Worm (Caenorhabditis elegans) whole organism, L4 larva: Measurements from ENCODE around the gene T22F3.2.
A peak's percentile ranks its signal among the peaks of the same experiment; 100 is the strongest.

ENCODE experiments used
- T20F7.1 ChIP-seq: fragments of 200-800 bp; sonication (Bioruptor generic); optimal IDR thresholded peaks from 2 replicates; lab custom pipeline; 2018; ENCODE audit warnings: mild to moderate bottlenecking, missing genetic modification characterization, missing compliant biosample characterization
- Y105C5A.15 ChIP-seq: fragments of 200-800 bp; sonication (Bioruptor generic); IDR thresholded peaks from 2 replicates; pipeline ENCODE4 v1.3.6; 2022; ENCODE audit warnings: missing genetic modification characterization, missing compliant biosample characterization
- Y48G9A.11 ChIP-seq: fragments of 200-800 bp; sonication (Bioruptor generic); IDR thresholded peaks from 2 replicates; pipeline ENCODE4 v1.3.6; 2022; ENCODE audit warnings: missing genetic modification reagents, missing genetic modification characterization, missing compliant biosample characterization
- ZK337.2 ChIP-seq: fragments of 200-800 bp; sonication (Bioruptor generic); IDR thresholded peaks from 2 replicates; pipeline ENCODE4 v1.3.6; 2022; ENCODE audit warnings: missing genetic modification reagents, missing genetic modification characterization, missing compliant biosample characterization
- aly-2 ChIP-seq: sonication (generic microtip); optimal IDR thresholded peaks from 2 replicates; lab custom pipeline; 2018; ENCODE audit warnings: missing biosample characterization, missing genetic modification characterization
- attf-4 ChIP-seq: sonication (generic microtip); optimal IDR thresholded peaks from 3 replicates; lab custom pipeline; 2017; ENCODE audit warnings: missing biosample characterization, missing genetic modification characterization
- ceh-20 ChIP-seq: fragments of 200-800 bp; sonication (Bioruptor generic); IDR thresholded peaks from 2 replicates; pipeline ENCODE4 v1.3.6; 2022; ENCODE audit warnings: missing genetic modification reagents, missing genetic modification characterization, missing compliant biosample characterization
- cey-2 ChIP-seq: sonication (generic microtip); optimal IDR thresholded peaks from 3 replicates; lab custom pipeline; 2017; ENCODE audit warnings: missing genetic modification characterization, mild to moderate bottlenecking, missing compliant biosample characterization, antibody characterized with exemption, borderline replicate concordance; ENCODE audit not compliant: insufficient read depth
- ctbp-1 ChIP-seq: fragments of 200-800 bp; sonication (Bioruptor generic); IDR thresholded peaks from 2 replicates; pipeline ENCODE4 v1.3.6; 2022; ENCODE audit warnings: missing genetic modification reagents, missing genetic modification characterization, missing compliant biosample characterization
- daf-8 ChIP-seq: fragments of 200-800 bp; sonication (Bioruptor generic); IDR thresholded peaks from 2 replicates; pipeline ENCODE4 v1.3.6; 2022; ENCODE audit warnings: missing genetic modification characterization, missing compliant biosample characterization
- dve-1 ChIP-seq: sonication (generic microtip); optimal IDR thresholded peaks from 2 replicates; lab custom pipeline; 2017; ENCODE audit warnings: antibody characterized with exemption, mild to moderate bottlenecking, missing genetic modification characterization, missing compliant biosample characterization; ENCODE audit not compliant: insufficient read depth
- gei-8 ChIP-seq: fragments of 200-800 bp; sonication (Bioruptor generic); optimal IDR thresholded peaks from 2 replicates; lab custom pipeline; 2018; ENCODE audit warnings: mild to moderate bottlenecking, missing genetic modification characterization, missing compliant biosample characterization
- hlh-30 ChIP-seq: sonication (generic microtip); optimal IDR thresholded peaks from 2 replicates; lab custom pipeline; 2017; ENCODE audit warnings: antibody characterized with exemption, mild to moderate bottlenecking, missing genetic modification characterization, missing compliant biosample characterization; ENCODE audit not compliant: insufficient read depth
- lim-7 ChIP-seq: fragments of 200-800 bp; sonication (Bioruptor generic); IDR thresholded peaks from 2 replicates; pipeline ENCODE4 v1.3.6; 2022; ENCODE audit warnings: missing genetic modification characterization, missing compliant biosample characterization
- lin-15B ChIP-seq: fragments of 150-350 bp; sonication (generic microtip); optimal IDR thresholded peaks from 3 replicates; lab custom pipeline; 2014; ENCODE audit warnings: missing biosample characterization, missing genetic modification characterization
- mep-1 ChIP-seq: fragments of 150-350 bp; sonication (generic microtip); optimal IDR thresholded peaks from 3 replicates; lab custom pipeline; 2014; ENCODE audit warnings: missing biosample characterization, missing genetic modification characterization
- mes-2 ChIP-seq: sonication (generic microtip); optimal IDR thresholded peaks from 2 replicates; lab custom pipeline; 2016; ENCODE audit warnings: missing genotype, mild to moderate bottlenecking, missing genetic modification characterization, missing compliant biosample characterization; ENCODE audit not compliant: poor library complexity, severe bottlenecking
- mxl-3 ChIP-seq: fragments of 200-800 bp; sonication (Bioruptor generic); optimal IDR thresholded peaks from 2 replicates; lab custom pipeline; 2018; ENCODE audit warnings: mild to moderate bottlenecking, missing genetic modification characterization, missing compliant biosample characterization
- nhr-10 ChIP-seq: fragments of 150-350 bp; optimal IDR thresholded peaks from 2 replicates; lab custom pipeline; 2014; ENCODE audit warnings: missing biosample characterization, missing genetic modification characterization
- nhr-11 ChIP-seq: fragments of 150-350 bp; optimal IDR thresholded peaks from 2 replicates; lab custom pipeline; 2014; ENCODE audit warnings: missing biosample characterization, missing genetic modification characterization
- nhr-42 ChIP-seq: fragments of 200-800 bp; sonication (Bioruptor generic); IDR thresholded peaks from 2 replicates; pipeline ENCODE4 v1.3.6; 2022; ENCODE audit warnings: missing genetic modification characterization, missing compliant biosample characterization
- nhr-48 ChIP-seq: sonication (generic microtip); optimal IDR thresholded peaks from 2 replicates; lab custom pipeline; 2016; ENCODE audit warnings: mild to moderate bottlenecking, missing genetic modification characterization, missing compliant biosample characterization
- nhr-6 ChIP-seq: fragments of 150-350 bp; optimal IDR thresholded peaks from 2 replicates; lab custom pipeline; 2014; ENCODE audit warnings: missing biosample characterization, missing genetic modification characterization
- pha-4 ChIP-seq, 2 experiments: fragments of 150-350 bp in 1 of 2; fragments of 200-800 bp in 1 of 2; sonication (Bioruptor generic) in 1 of 2; IDR thresholded peaks in 1 of 2; optimal IDR thresholded peaks in 1 of 2; 2 replicates each; pipeline versions ENCODE4 v1.3.6 to Lab custom; 2014 to 2022; ENCODE audit warnings: missing genetic modification characterization in 2 of 2, missing genetic modification reagents in 2 of 2, missing biosample characterization in 1 of 2, missing compliant biosample characterization in 1 of 2
- set-16 ChIP-seq: fragments of 200-800 bp; sonication (Bioruptor generic); IDR thresholded peaks from 2 replicates; pipeline ENCODE4 v1.3.6; 2022; ENCODE audit warnings: missing genetic modification reagents, missing genetic modification characterization, missing compliant biosample characterization
- spr-1 ChIP-seq: sonication (generic microtip); optimal IDR thresholded peaks from 2 replicates; lab custom pipeline; 2016; ENCODE audit warnings: mild to moderate bottlenecking, missing genetic modification characterization, missing compliant biosample characterization
- zfp-3 ChIP-seq: fragments of 200-800 bp; sonication (Bioruptor generic); conservative IDR thresholded peaks from 2 replicates; pipeline ENCODE4 v1.3.6; 2022; ENCODE audit warnings: missing genetic modification reagents, missing genetic modification characterization, missing compliant biosample characterization
- zip-2 ChIP-seq: fragments of 150-350 bp; optimal IDR thresholded peaks from 2 replicates; lab custom pipeline; 2014; ENCODE audit warnings: missing biosample characterization, missing genetic modification characterization

T22F3.2 gene

ce11 chrV:3634293-3635016, 48.0 kb downstream of the T22F3.2 start (continued):
- TF ChIP-seq daf-8 (GFP tag; lab: Robert Waterston, UW) (no peak), nhr-10 (tag; lab: Kevin White, UChicago) (no peak), T20F7.1 (GFP tag; lab: Kevin White, UChicago) (peak; percentile 54), gei-8 (no peak), ctbp-1 (no peak), aly-2 (no peak), hlh-30 (tag; lab: Kevin White, UChicago) (peak; percentile 83), dve-1 (tag; lab: Kevin White, UChicago) (peak; percentile 97), ceh-20 (0 out of 2 replicates have a peak, but pooled peaks have one; percentile 7), nhr-6 (tag; lab: Kevin White, UChicago) (no peak)

ce11 chrV:3637086-3637485, 50.6 kb downstream of the T22F3.2 start, which contains the start of gene srx-41:
Gene srx-41 (minus strand): TSS chrV:3637186.
- TF ChIP-seq spr-1 (tag; lab: Kevin White, UChicago) (no peak), mxl-3 (GFP tag; lab: Kevin White, UChicago) (no peak), ZK337.2 (GFP tag; lab: Robert Waterston, UW) (no peak), Y105C5A.15 (GFP tag; lab: Robert Waterston, UW) (no peak), mep-1 (tag; lab: Kevin White, UChicago) (no peak), Y48G9A.11 (GFP tag; lab: Robert Waterston, UW) (no peak), T20F7.1 (GFP tag; lab: Kevin White, UChicago) (no peak), nhr-48 (no peak), lin-15B (no peak), nhr-42 (GFP tag; lab: Robert Waterston, UW) (no peak), pha-4 (GFP tag; IDR thresholded peaks at IDR 0.05; lab: Robert Waterston, UW) (no peak), pha-4 (tag; optimal IDR thresholded peaks at IDR 0.05; lab: Kevin White, UChicago) (no peak), set-16 (GFP tag; lab: Robert Waterston, UW) (no peak), mes-2 (tag; lab: Kevin White, UChicago) (no peak), attf-4 (no peak), lim-7 (GFP tag; lab: Robert Waterston, UW) (no peak), zfp-3 (GFP tag; lab: Robert Waterston, UW) (no peak), nhr-11 (no peak), cey-2 (no peak), zip-2 (tag; lab: Kevin White, UChicago) (no peak)
